Fruit fly (Drosophila melanogaster) whole organism, embryonic: ENCODE measurements around the gene Chpf.

Experiments
- Abd-B ChIP-seq: fragments of 200-800 bp; sonication (Bioruptor generic); optimal IDR thresholded peaks from 2 replicates; lab custom pipeline; 2018; ENCODE audit warnings: missing biosample characterization, mild to moderate bottlenecking, missing genetic modification characterization, moderate library complexity
- Bgb ChIP-seq: fragments of 200-800 bp; sonication (Bioruptor generic); IDR thresholded peaks from 2 replicates; pipeline ENCODE4 v1.3.6; 2022; ENCODE audit warnings: missing biosample characterization, missing genetic modification characterization; ENCODE audit not compliant: partially characterized antibody
- CG10565 ChIP-seq: fragments of 200-800 bp; sonication (Bioruptor generic); optimal IDR thresholded peaks from 3 replicates; lab custom pipeline; 2016; ENCODE audit warnings: missing biosample characterization, mild to moderate bottlenecking, missing genetic modification characterization
- CG12659 ChIP-seq: fragments of 200-800 bp; sonication (Bioruptor generic); optimal IDR thresholded peaks from 3 replicates; lab custom pipeline; 2017; ENCODE audit warnings: mild to moderate bottlenecking, missing biosample characterization, missing genetic modification reagents, missing genetic modification characterization
- CG13775 ChIP-seq: fragments of 200-800 bp; sonication (Bioruptor generic); optimal IDR thresholded peaks from 3 replicates; lab custom pipeline; 2017; ENCODE audit warnings: missing biosample characterization, mild to moderate bottlenecking, missing genetic modification characterization
- CG15696 ChIP-seq: fragments of 200-800 bp; sonication (Bioruptor generic); optimal IDR thresholded peaks from 2 replicates; lab custom pipeline; 2019; ENCODE audit warnings: missing biosample characterization, mild to moderate bottlenecking, missing genetic modification characterization, moderate library complexity
- CG16863 ChIP-seq: fragments of 200-800 bp; sonication (Bioruptor generic); optimal IDR thresholded peaks from 3 replicates; lab custom pipeline; 2016; ENCODE audit warnings: missing biosample characterization, missing genetic modification characterization
- CG17385 ChIP-seq: fragments of 200-800 bp; sonication (Bioruptor generic); optimal IDR thresholded peaks from 3 replicates; lab custom pipeline; 2018; ENCODE audit warnings: missing biosample characterization, mild to moderate bottlenecking, missing genetic modification characterization
- CG17568 ChIP-seq: fragments of 200-800 bp; sonication (Bioruptor generic); optimal IDR thresholded peaks from 2 replicates; lab custom pipeline; 2018; ENCODE audit warnings: missing biosample characterization, mild to moderate bottlenecking, missing genetic modification characterization, moderate library complexity
- CG18599 ChIP-seq: fragments of 200-800 bp; sonication (Bioruptor generic); optimal IDR thresholded peaks from 3 replicates; lab custom pipeline; 2017; ENCODE audit warnings: missing biosample characterization, missing genetic modification characterization, mild to moderate bottlenecking, moderate library complexity, missing genetic modification reagents
- CG2116 ChIP-seq: fragments of 200-800 bp; sonication (Bioruptor generic); optimal IDR thresholded peaks from 3 replicates; lab custom pipeline; 2018; ENCODE audit warnings: missing biosample characterization, mild to moderate bottlenecking, missing genetic modification characterization
- CG3995 ChIP-seq: fragments of 200-800 bp; sonication (Bioruptor generic); optimal IDR thresholded peaks from 3 replicates; lab custom pipeline; 2016; ENCODE audit warnings: missing biosample characterization, missing genetic modification characterization
- CG4617 ChIP-seq: fragments of 200-800 bp; sonication (Bioruptor generic); optimal IDR thresholded peaks from 3 replicates; lab custom pipeline; 2016; ENCODE audit warnings: missing biosample characterization, missing genetic modification characterization, borderline replicate concordance
- CG7963 ChIP-seq: fragments of 200-800 bp; sonication (Bioruptor generic); IDR thresholded peaks from 3 replicates; pipeline ENCODE4 v1.3.6; 2022; ENCODE audit warnings: missing biosample characterization, missing genetic modification characterization; ENCODE audit not compliant: partially characterized antibody
- CG9437 ChIP-seq: fragments of 200-800 bp; sonication (Bioruptor generic); optimal IDR thresholded peaks from 2 replicates; lab custom pipeline; 2018; ENCODE audit warnings: missing biosample characterization, mild to moderate bottlenecking, missing genetic modification characterization
- CoRest ChIP-seq: fragments of 200-800 bp; sonication (Bioruptor generic); optimal IDR thresholded peaks from 3 replicates; lab custom pipeline; 2018; ENCODE audit warnings: missing biosample characterization, mild to moderate bottlenecking, missing genetic modification characterization, moderate library complexity
- Dbx ChIP-seq: fragments of 200-800 bp; sonication (Bioruptor generic); IDR thresholded peaks from 3 replicates; pipeline ENCODE4 v1.3.6; 2022; ENCODE audit warnings: missing biosample characterization, missing genetic modification characterization
- Doc3 ChIP-seq: fragments of 200-800 bp; sonication (Bioruptor generic); IDR thresholded peaks from 3 replicates; pipeline ENCODE4 v1.3.6; 2022; ENCODE audit warnings: missing biosample characterization, missing genetic modification characterization; ENCODE audit not compliant: partially characterized antibody
- Dref ChIP-seq: fragments of 200-800 bp; sonication (Bioruptor generic); IDR thresholded peaks from 2 replicates; pipeline ENCODE4 v1.3.6; 2022; ENCODE audit warnings: missing biosample characterization, missing genetic modification characterization
- Ets97D ChIP-seq: fragments of 200-800 bp; sonication (Bioruptor generic); optimal IDR thresholded peaks from 3 replicates; lab custom pipeline; 2016; ENCODE audit warnings: missing biosample characterization, missing genetic modification characterization
- HLH4C ChIP-seq: fragments of 200-800 bp; sonication (Bioruptor generic); IDR thresholded peaks from 3 replicates; pipeline ENCODE4 v1.3.6; 2022; ENCODE audit warnings: missing biosample characterization, missing genetic modification characterization; ENCODE audit not compliant: partially characterized antibody
- HmgZ ChIP-seq: fragments of 200-800 bp; sonication (Bioruptor generic); optimal IDR thresholded peaks from 2 replicates; lab custom pipeline; 2018; ENCODE audit warnings: missing biosample characterization, mild to moderate bottlenecking, missing genetic modification characterization
- Lpt ChIP-seq: fragments of >200 bp; optimal IDR thresholded peaks from 2 replicates; lab custom pipeline; 2018; ENCODE audit warnings: missing biosample characterization, missing genetic modification characterization
- MBD-R2 ChIP-seq: fragments of 200-800 bp; sonication (Bioruptor generic); IDR thresholded peaks from 2 replicates; pipeline ENCODE4 v1.3.6; 2022; ENCODE audit warnings: missing biosample characterization, missing genetic modification characterization
- Med ChIP-seq: fragments of 200-800 bp; sonication (Bioruptor generic); peaks from one replicate; lab custom pipeline; 2016; ENCODE audit warnings: missing biosample characterization, missing genetic modification characterization, mild to moderate bottlenecking, inconsistent platforms, moderate library complexity
- Myb ChIP-seq: fragments of 200-800 bp; sonication (Bioruptor generic); optimal IDR thresholded peaks from 2 replicates; lab custom pipeline; 2016; ENCODE audit warnings: missing biosample characterization, missing genetic modification characterization
- PHDP ChIP-seq: fragments of 200-800 bp; sonication (Bioruptor generic); optimal IDR thresholded peaks from 3 replicates; lab custom pipeline; 2018; ENCODE audit warnings: missing biosample characterization, mild to moderate bottlenecking, missing genetic modification characterization, moderate library complexity
- Xbp1 ChIP-seq: fragments of 200-800 bp; sonication (Bioruptor generic); optimal IDR thresholded peaks from 3 replicates; lab custom pipeline; 2016; ENCODE audit warnings: missing biosample characterization, mild to moderate bottlenecking, missing genetic modification characterization
- ato ChIP-seq: fragments of 200-800 bp; sonication (Bioruptor generic); IDR thresholded peaks from 2 replicates; pipeline ENCODE4 v1.3.6; 2022; ENCODE audit warnings: missing biosample characterization, missing genetic modification characterization; ENCODE audit not compliant: partially characterized antibody
- az2 ChIP-seq: fragments of 200-800 bp; sonication (Bioruptor generic); optimal IDR thresholded peaks from 3 replicates; lab custom pipeline; 2016; ENCODE audit warnings: missing biosample characterization, missing genetic modification characterization
- bbx ChIP-seq: fragments of 200-800 bp; sonication (Bioruptor generic); IDR thresholded peaks from 2 replicates; pipeline ENCODE4 v1.3.6; 2022; ENCODE audit warnings: missing biosample characterization, missing genetic modification characterization; ENCODE audit not compliant: partially characterized antibody
- chinmo ChIP-seq: fragments of 200-800 bp; sonication (Bioruptor generic); IDR thresholded peaks from 4 replicates; pipeline ENCODE4 v1.3.6; 2022; ENCODE audit warnings: missing biosample characterization, missing genetic modification characterization; ENCODE audit not compliant: partially characterized antibody
- cwo ChIP-seq: fragments of 200-800 bp; sonication (Bioruptor generic); optimal IDR thresholded peaks from 3 replicates; lab custom pipeline; 2017; ENCODE audit warnings: missing biosample characterization, missing genetic modification characterization, mild to moderate bottlenecking, moderate library complexity, missing genetic modification reagents
- dm ChIP-seq: fragments of 200-800 bp; sonication (Bioruptor generic); optimal IDR thresholded peaks from 3 replicates; lab custom pipeline; 2016; ENCODE audit warnings: missing biosample characterization, missing genetic modification characterization
- eve ChIP-seq, 2 experiments: fragments of >200 bp; optimal IDR thresholded peaks; 2 replicates each; lab custom pipeline; 2017; ENCODE audit warnings: missing biosample characterization in 2 of 2, missing genetic modification characterization in 2 of 2
- ftz-f1 ChIP-seq: fragments of 200-800 bp; sonication (Bioruptor generic); optimal IDR thresholded peaks from 2 replicates; lab custom pipeline; 2016; ENCODE audit warnings: missing biosample characterization, missing genetic modification characterization
- fu2 ChIP-seq: fragments of 200-800 bp; sonication (Bioruptor generic); optimal IDR thresholded peaks from 2 replicates; lab custom pipeline; 2016; ENCODE audit warnings: missing biosample characterization, missing genetic modification characterization
- h ChIP-seq: fragments of >200 bp; optimal IDR thresholded peaks from 2 replicates; lab custom pipeline; 2017
- hb ChIP-seq: fragments of 200-800 bp; sonication (Bioruptor generic); IDR thresholded peaks from 3 replicates; pipeline ENCODE4 v1.3.6; 2022; ENCODE audit warnings: missing biosample characterization, missing genetic modification characterization; ENCODE audit not compliant: partially characterized antibody
- mam ChIP-seq: fragments of 200-800 bp; sonication (Bioruptor generic); optimal IDR thresholded peaks from 3 replicates; lab custom pipeline; 2016; ENCODE audit warnings: missing biosample characterization, missing genetic modification characterization
- mld ChIP-seq: fragments of 200-800 bp; sonication (Bioruptor generic); IDR thresholded peaks from 3 replicates; pipeline ENCODE4 v1.3.6; 2022; ENCODE audit warnings: missing biosample characterization, missing genetic modification characterization; ENCODE audit not compliant: partially characterized antibody
- pho ChIP-seq: fragments of 200-800 bp; sonication (Bioruptor generic); optimal IDR thresholded peaks from 2 replicates; lab custom pipeline; 2016; ENCODE audit warnings: missing biosample characterization, missing genetic modification characterization
- phol ChIP-seq: fragments of 200-800 bp; sonication (Bioruptor generic); optimal IDR thresholded peaks from 3 replicates; lab custom pipeline; 2018; ENCODE audit warnings: missing biosample characterization, mild to moderate bottlenecking, missing genetic modification characterization, moderate library complexity
- row ChIP-seq: fragments of 200-800 bp; sonication (Bioruptor generic); IDR thresholded peaks from 3 replicates; pipeline ENCODE4 v1.3.6; 2022; ENCODE audit warnings: missing biosample characterization, missing genetic modification characterization
- salm ChIP-seq: fragments of 200-800 bp; sonication (Bioruptor generic); optimal IDR thresholded peaks from 2 replicates; lab custom pipeline; 2018; ENCODE audit warnings: missing biosample characterization, mild to moderate bottlenecking, missing genetic modification characterization
- sens ChIP-seq: fragments of 200-800 bp; sonication (Bioruptor generic); peaks from one replicate; lab custom pipeline; 2016; ENCODE audit warnings: missing biosample characterization, missing genetic modification characterization
- stwl ChIP-seq: fragments of 200-800 bp; sonication (Bioruptor generic); optimal IDR thresholded peaks from 3 replicates; lab custom pipeline; 2018; ENCODE audit warnings: missing biosample characterization, mild to moderate bottlenecking, missing genetic modification characterization, moderate library complexity
- tna ChIP-seq: fragments of 200-800 bp; sonication (Bioruptor generic); IDR thresholded peaks from 2 replicates; pipeline ENCODE4 v1.3.6; 2022; ENCODE audit warnings: missing biosample characterization, missing genetic modification characterization; ENCODE audit not compliant: partially characterized antibody
- unc-4 ChIP-seq: fragments of 200-800 bp; sonication (Bioruptor generic); IDR thresholded peaks from 2 replicates; pipeline ENCODE4 v1.3.6; 2022; ENCODE audit warnings: missing biosample characterization, missing genetic modification characterization; ENCODE audit not compliant: partially characterized antibody
- vnd ChIP-seq: fragments of 200-800 bp; sonication (Bioruptor generic); IDR thresholded peaks from 3 replicates; pipeline ENCODE4 v1.3.6; 2022; ENCODE audit warnings: missing biosample characterization, missing genetic modification characterization; ENCODE audit not compliant: partially characterized antibody

Chpf gene

DNA sequence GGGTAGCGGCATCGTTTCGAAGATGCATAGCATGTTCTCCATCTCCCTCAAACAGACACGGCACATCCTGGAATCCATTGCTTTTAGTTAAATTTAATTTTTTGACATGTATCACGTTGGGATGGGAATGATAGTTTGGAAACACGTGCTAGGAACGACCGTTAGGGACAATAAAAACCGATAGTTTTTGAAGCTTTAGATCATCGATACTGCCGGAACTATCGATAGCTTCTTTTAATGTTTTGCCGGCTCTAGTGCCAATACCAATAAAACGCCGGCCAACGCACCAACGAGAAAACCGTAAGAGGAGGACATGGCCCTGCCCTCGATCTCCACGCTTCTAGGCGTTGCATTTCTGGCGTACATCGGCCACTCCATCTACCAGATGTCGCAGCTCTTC, 42.5 kb upstream of the Chpf start, which contains the start of the genes CG4318 and CG4332 (continued):
- TF ChIP-seq Dbx (0 out of 3 replicates have a peak, but pooled peaks have one; percentile 7), CoRest (peak; percentile 4), CG12659 (no peak), bbx (GFP tag; lab: Robert Waterston, UW) (peak; percentile 94), fu2 (no peak), tna (GFP tag; lab: Robert Waterston, UW) (peak; percentile 82), cwo (peak; percentile 19), CG3995 (GFP tag; lab: Kevin White, UChicago) (peak; percentile 36), ftz-f1 (peak; percentile 2), CG2116 (GFP tag; lab: Kevin White, UChicago) (peak; percentile 41), row (GFP tag; lab: Robert Waterston, UW) (peak; percentile 49; the same call in 2 of the 3 replicates), CG13775 (GFP tag; lab: Kevin White, UChicago) (no peak), eve (GFP tag; optimal IDR thresholded peaks at IDR 0.05; lab: Kevin White, UChicago) (no peak), mld (GFP tag; lab: Robert Waterston, UW) (peak; percentile 83), ato (GFP tag; lab: Robert Waterston, UW) (peak; percentile 79), HLH4C (peak; percentile 81), HmgZ (tag; lab: Kevin White, UChicago) (peak; percentile 21), Dref (GFP tag; lab: Robert Waterston, UW) (peak; percentile 82), CG10565 (no peak), Ets97D (GFP tag; lab: Kevin White, UChicago) (peak; percentile 40), az2 (GFP tag; lab: Kevin White, UChicago) (no peak), dm (GFP tag; lab: Kevin White, UChicago) (peak; percentile 94), Abd-B (no peak), chinmo (GFP tag; lab: Robert Waterston, UW) (peak; percentile 85; the same call in 1 of the 4 replicates), Lpt (GFP tag; lab: Kevin White, UChicago) (no peak), salm (tag; lab: Kevin White, UChicago) (no peak), mam (GFP tag; lab: Kevin White, UChicago) (no peak), unc-4 (peak; percentile 86), Myb (peak; percentile 92), phol (tag; lab: Kevin White, UChicago) (peak; percentile 30), CG7963 (peak; percentile 68), Doc3 (GFP tag; lab: Robert Waterston, UW) (peak; percentile 87), pho (no peak), CG9437 (no peak), hb (GFP tag; lab: Robert Waterston, UW) (peak; percentile 74), h (lab: Kevin White, UChicago) (no peak), CG16863 (GFP tag; lab: Kevin White, UChicago) (no peak), CG4617 (GFP tag; lab: Kevin White, UChicago) (peak; percentile 2), Xbp1 (GFP tag; lab: Kevin White, UChicago) (no peak), sens (GFP tag; lab: Kevin White, UChicago) (no peak), CG18599 (no peak), stwl (tag; lab: Kevin White, UChicago) (peak; percentile 59), PHDP (no peak), vnd (peak; percentile 74), MBD-R2 (GFP tag; lab: Robert Waterston, UW) (peak; percentile 87), CG17568 (GFP tag; lab: Kevin White, UChicago) (no peak), CG17385 (GFP tag; lab: Kevin White, UChicago) (no peak), Bgb (GFP tag; lab: Robert Waterston, UW) (peak; percentile 92), CG15696 (tag; lab: Kevin White, UChicago) (no peak), Med (peak; percentile 78)
